Fruit fly (Drosophila melanogaster): Measurements from ENCODE around the gene CG14879.

- TF ChIP-seq h (optimal IDR thresholded peaks at IDR 0.05) = no peak
- no peak for TF ChIP-seq Myc (optimal IDR thresholded peaks at IDR 0.05)
Measured at dm6 chr3R:16359098-16359497, 10.1 kb upstream of the CG14879 start, which contains the start of gene CG17931.

Data from Kc167 (cell line).